Worm (Caenorhabditis elegans) whole organism, late embryonic: ENCODE measurements around the gene ppm-2.

Source experiments
- C38D4.7 ChIP-seq: fragments of 200-800 bp; sonication (Bioruptor generic); optimal IDR thresholded peaks from 2 replicates; lab custom pipeline; 2018; ENCODE audit warnings: mild to moderate bottlenecking, missing genetic modification characterization, moderate library complexity, missing compliant biosample characterization
- F13H6.1 ChIP-seq: sonication (generic microtip); optimal IDR thresholded peaks from 2 replicates; lab custom pipeline; 2016; ENCODE audit warnings: missing genetic modification characterization, missing compliant biosample characterization
- T23F11.4 ChIP-seq: fragments of 200-800 bp; sonication (Bioruptor generic); optimal IDR thresholded peaks from 2 replicates; lab custom pipeline; 2018; ENCODE audit warnings: mild to moderate bottlenecking, missing genetic modification characterization, missing compliant biosample characterization
- ahr-1 ChIP-seq: sonication (generic microtip); optimal IDR thresholded peaks from 2 replicates; lab custom pipeline; 2016; ENCODE audit warnings: missing genetic modification characterization, missing compliant biosample characterization
- ama-1 ChIP-seq: fragments of 150-350 bp; optimal IDR thresholded peaks from 2 replicates; lab custom pipeline; 2014
- ceh-14 ChIP-seq: sonication (generic microtip); optimal IDR thresholded peaks from 2 replicates; lab custom pipeline; 2016; ENCODE audit warnings: missing genotype, missing genetic modification characterization, missing compliant biosample characterization
- ceh-18 ChIP-seq: sonication (generic microtip); optimal IDR thresholded peaks from 2 replicates; lab custom pipeline; 2016; ENCODE audit warnings: missing genetic modification characterization, missing compliant biosample characterization
- ceh-19 ChIP-seq: fragments of 200-800 bp; sonication (Bioruptor generic); optimal IDR thresholded peaks from 2 replicates; lab custom pipeline; 2018; ENCODE audit warnings: mild to moderate bottlenecking, missing genetic modification characterization, missing compliant biosample characterization
- ceh-2 ChIP-seq: sonication (generic microtip); optimal IDR thresholded peaks from 2 replicates; lab custom pipeline; 2016; ENCODE audit warnings: missing genotype, missing genetic modification characterization, missing compliant biosample characterization
- ceh-22 ChIP-seq: sonication (generic microtip); optimal IDR thresholded peaks from 2 replicates; lab custom pipeline; 2017; ENCODE audit warnings: missing biosample characterization, missing genetic modification characterization
- ceh-45 ChIP-seq: fragments of 200-800 bp; sonication (Bioruptor generic); IDR thresholded peaks from 2 replicates; pipeline ENCODE4 v1.3.6; 2022; ENCODE audit warnings: missing genetic modification reagents, missing genetic modification characterization, missing compliant biosample characterization
- ceh-48 ChIP-seq: sonication (generic microtip); optimal IDR thresholded peaks from 2 replicates; lab custom pipeline; 2016; ENCODE audit warnings: missing genetic modification characterization, inconsistent platforms, missing compliant biosample characterization
- ceh-6 ChIP-seq: fragments of 200-800 bp; sonication (Bioruptor generic); optimal IDR thresholded peaks from 2 replicates; lab custom pipeline; 2018; ENCODE audit warnings: mild to moderate bottlenecking, missing genetic modification characterization, missing compliant biosample characterization
- che-1 ChIP-seq: sonication (generic microtip); optimal IDR thresholded peaks from 2 replicates; lab custom pipeline; 2016; ENCODE audit warnings: mild to moderate bottlenecking, missing genetic modification characterization, missing compliant biosample characterization
- dmd-4 ChIP-seq: sonication (generic microtip); optimal IDR thresholded peaks from 2 replicates; lab custom pipeline; 2016; ENCODE audit warnings: borderline replicate concordance, missing genetic modification characterization, missing compliant biosample characterization
- dve-1 ChIP-seq: sonication (generic microtip); optimal IDR thresholded peaks from 2 replicates; lab custom pipeline; 2017; ENCODE audit warnings: antibody characterized with exemption, mild to moderate bottlenecking, missing genetic modification characterization, missing compliant biosample characterization
- elt-4 ChIP-seq: sonication (generic microtip); optimal IDR thresholded peaks from 2 replicates; lab custom pipeline; 2016; ENCODE audit warnings: missing genetic modification characterization, missing compliant biosample characterization
- ets-4 ChIP-seq: sonication (generic microtip); optimal IDR thresholded peaks from 2 replicates; lab custom pipeline; 2016; ENCODE audit warnings: missing genetic modification characterization, missing compliant biosample characterization
- fkh-6 ChIP-seq: sonication (generic microtip); optimal IDR thresholded peaks from 2 replicates; lab custom pipeline; 2016; ENCODE audit warnings: missing genetic modification characterization, missing compliant biosample characterization
- hlh-13 ChIP-seq: fragments of 200-800 bp; sonication (Bioruptor generic); optimal IDR thresholded peaks from 2 replicates; lab custom pipeline; 2018; ENCODE audit warnings: mild to moderate bottlenecking, missing genetic modification characterization, missing compliant biosample characterization
- hlh-15 ChIP-seq: sonication (generic microtip); optimal IDR thresholded peaks from 2 replicates; lab custom pipeline; 2016; ENCODE audit warnings: missing genetic modification characterization, missing compliant biosample characterization
- hlh-30 ChIP-seq: sonication (generic microtip); optimal IDR thresholded peaks from 2 replicates; lab custom pipeline; 2017; ENCODE audit warnings: antibody characterized with exemption, missing genetic modification characterization, missing compliant biosample characterization; ENCODE audit not compliant: insufficient read depth
- lim-6 ChIP-seq: sonication (generic microtip); optimal IDR thresholded peaks from 2 replicates; lab custom pipeline; 2016; ENCODE audit warnings: missing genetic modification characterization, missing compliant biosample characterization
- lin-11 ChIP-seq: fragments of 200-800 bp; sonication (Bioruptor generic); optimal IDR thresholded peaks from 2 replicates; lab custom pipeline; 2018; ENCODE audit warnings: mild to moderate bottlenecking, missing genetic modification characterization, missing compliant biosample characterization
- madf-2 ChIP-seq: sonication (generic microtip); optimal IDR thresholded peaks from 2 replicates; lab custom pipeline; 2017; ENCODE audit warnings: missing genetic modification characterization, missing compliant biosample characterization
- mec-3 ChIP-seq: sonication (generic microtip); optimal IDR thresholded peaks from 2 replicates; lab custom pipeline; 2016; ENCODE audit warnings: borderline replicate concordance, missing genetic modification characterization, missing compliant biosample characterization
- nhr-11 ChIP-seq: fragments of 150-350 bp; optimal IDR thresholded peaks from 2 replicates; lab custom pipeline; 2014; ENCODE audit warnings: missing biosample characterization, missing genetic modification characterization
- nhr-232 ChIP-seq: sonication (generic microtip); optimal IDR thresholded peaks from 2 replicates; lab custom pipeline; 2016; ENCODE audit warnings: missing genetic modification characterization, missing compliant biosample characterization
- npax-4 ChIP-seq: sonication (generic microtip); optimal IDR thresholded peaks from 2 replicates; lab custom pipeline; 2016; ENCODE audit warnings: missing genetic modification characterization, missing compliant biosample characterization
- odd-2 ChIP-seq: sonication (generic microtip); optimal IDR thresholded peaks from 2 replicates; lab custom pipeline; 2017; ENCODE audit warnings: antibody characterized with exemption, mild to moderate bottlenecking, missing genetic modification characterization, missing compliant biosample characterization
- pag-3 ChIP-seq: sonication (generic microtip); optimal IDR thresholded peaks from 2 replicates; lab custom pipeline; 2016; ENCODE audit warnings: missing compliant biosample characterization, missing genetic modification characterization, borderline replicate concordance
- pat-9 ChIP-seq: fragments of 200-800 bp; sonication (Bioruptor generic); optimal IDR thresholded peaks from 2 replicates; lab custom pipeline; 2018; ENCODE audit warnings: mild to moderate bottlenecking, missing genetic modification characterization, moderate library complexity, missing compliant biosample characterization
- pha-2 ChIP-seq: sonication (generic microtip); optimal IDR thresholded peaks from 2 replicates; lab custom pipeline; 2017; ENCODE audit warnings: mild to moderate bottlenecking, missing genetic modification characterization, missing compliant biosample characterization
- pha-4 ChIP-seq: fragments of 150-350 bp; optimal IDR thresholded peaks from 2 replicates; lab custom pipeline; 2018; ENCODE audit warnings: missing biosample characterization, missing genetic modification reagents, missing genetic modification characterization
- pqm-1 ChIP-seq: sonication (generic microtip); optimal IDR thresholded peaks from 2 replicates; lab custom pipeline; 2016; ENCODE audit warnings: missing genetic modification characterization, missing compliant biosample characterization
- pros-1 ChIP-seq: fragments of 150-350 bp; optimal IDR thresholded peaks from 2 replicates; lab custom pipeline; 2014; ENCODE audit warnings: missing biosample characterization, missing genetic modification reagents, missing genetic modification characterization
- ref-2 ChIP-seq: sonication (generic microtip); optimal IDR thresholded peaks from 2 replicates; lab custom pipeline; 2016; ENCODE audit warnings: missing genetic modification characterization, missing compliant biosample characterization
- sox-4 ChIP-seq: sonication (generic microtip); optimal IDR thresholded peaks from 2 replicates; lab custom pipeline; 2017; ENCODE audit warnings: mild to moderate bottlenecking, missing genetic modification characterization, inconsistent platforms, missing compliant biosample characterization
- syd-9 ChIP-seq: sonication (generic microtip); optimal IDR thresholded peaks from 2 replicates; lab custom pipeline; 2016; ENCODE audit warnings: mild to moderate bottlenecking, missing genetic modification characterization, moderate library complexity, missing compliant biosample characterization
- tbx-2 ChIP-seq: sonication (generic microtip); optimal IDR thresholded peaks from 2 replicates; lab custom pipeline; 2016; ENCODE audit warnings: missing genetic modification characterization, missing compliant biosample characterization
- tbx-7 ChIP-seq: sonication (generic microtip); optimal IDR thresholded peaks from 2 replicates; lab custom pipeline; 2016; ENCODE audit warnings: missing genotype, missing genetic modification characterization, missing compliant biosample characterization
- ttx-3 ChIP-seq: sonication (generic microtip); optimal IDR thresholded peaks from 2 replicates; lab custom pipeline; 2016; ENCODE audit warnings: missing genetic modification reagents, missing genetic modification characterization, missing compliant biosample characterization
- unc-3 ChIP-seq, 2 experiments: fragments of 200-800 bp in 1 of 2; sonication (Bioruptor generic) in 1 of 2; sonication (generic microtip) in 1 of 2; conservative IDR thresholded peaks in 1 of 2; optimal IDR thresholded peaks in 1 of 2; 2 replicates each; pipeline versions ENCODE4 v1.3.6 to Lab custom; 2016 to 2022; ENCODE audit warnings: missing compliant biosample characterization in 2 of 2, missing genetic modification characterization in 2 of 2, missing genetic modification reagents in 1 of 2
- unc-42 ChIP-seq: sonication (generic microtip); optimal IDR thresholded peaks from 2 replicates; lab custom pipeline; 2016; ENCODE audit warnings: missing genotype, missing genetic modification characterization, missing compliant biosample characterization
- unc-55 ChIP-seq: sonication (generic microtip); optimal IDR thresholded peaks from 2 replicates; lab custom pipeline; 2017; ENCODE audit warnings: missing biosample characterization, missing genetic modification reagents, missing genetic modification characterization
- unc-86 ChIP-seq: sonication (generic microtip); optimal IDR thresholded peaks from 2 replicates; lab custom pipeline; 2016; ENCODE audit warnings: missing genetic modification characterization, missing compliant biosample characterization
- ztf-16 ChIP-seq: sonication (generic microtip); optimal IDR thresholded peaks from 2 replicates; lab custom pipeline; 2017; ENCODE audit warnings: missing genetic modification characterization, missing compliant biosample characterization

The ppm-2 gene

DNA sequence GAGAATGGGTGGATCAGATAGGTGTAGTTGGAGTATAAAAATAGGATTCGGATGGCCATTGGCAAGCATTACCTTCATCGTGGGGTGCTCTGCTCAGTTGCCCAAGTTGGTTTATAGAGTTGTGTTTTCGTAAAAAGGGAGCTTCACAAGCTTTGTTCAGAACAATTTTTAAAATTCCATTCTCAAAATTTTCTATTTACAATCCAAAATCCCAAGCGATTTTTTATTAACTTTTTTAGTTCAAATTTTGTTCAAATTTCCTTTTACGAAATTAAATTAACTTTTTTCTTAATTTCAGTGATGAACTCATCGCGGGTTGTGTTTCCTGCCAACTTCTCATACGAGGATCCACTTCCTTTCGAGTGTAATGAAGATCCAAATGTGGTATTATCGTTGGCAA lies 27.2 kb downstream of the ppm-2 start, which contains the start of gene srg-10:
TSS of gene srg-10 (plus strand) at position 301 of the 400 bp plus-strand sequence.
- TF ChIP-seq unc-3 (GFP tag; conservative IDR thresholded peaks at IDR 0.05; lab: Robert Waterston, UW) (no peak), unc-3 (tag; optimal IDR thresholded peaks at IDR 0.05; lab: Kevin White, UChicago) (no peak), unc-42 (tag; lab: Kevin White, UChicago) (no peak), pag-3 (tag; lab: Kevin White, UChicago) (no peak), odd-2 (tag; lab: Kevin White, UChicago) (no peak), pha-2 (tag; lab: Kevin White, UChicago) (no peak), elt-4 (tag; lab: Kevin White, UChicago) (no peak), ceh-6 (GFP tag; lab: Kevin White, UChicago) (no peak), hlh-30 (no peak), pros-1 (tag; lab: Kevin White, UChicago) (no peak), tbx-2 (tag; lab: Kevin White, UChicago) (no peak), T23F11.4 (GFP tag; lab: Kevin White, UChicago) (no peak), ref-2 (tag; lab: Kevin White, UChicago) (no peak), ceh-2 (tag; lab: Kevin White, UChicago) (no peak), pat-9 (tag; lab: Kevin White, UChicago) (no peak), fkh-6 (tag; lab: Kevin White, UChicago) (no peak), pha-4 (tag; lab: Kevin White, UChicago) (no peak), dve-1 (tag; lab: Kevin White, UChicago) (no peak), lim-6 (tag; lab: Kevin White, UChicago) (no peak), hlh-13 (no peak), ztf-16 (tag; lab: Kevin White, UChicago) (no peak)

DNA sequence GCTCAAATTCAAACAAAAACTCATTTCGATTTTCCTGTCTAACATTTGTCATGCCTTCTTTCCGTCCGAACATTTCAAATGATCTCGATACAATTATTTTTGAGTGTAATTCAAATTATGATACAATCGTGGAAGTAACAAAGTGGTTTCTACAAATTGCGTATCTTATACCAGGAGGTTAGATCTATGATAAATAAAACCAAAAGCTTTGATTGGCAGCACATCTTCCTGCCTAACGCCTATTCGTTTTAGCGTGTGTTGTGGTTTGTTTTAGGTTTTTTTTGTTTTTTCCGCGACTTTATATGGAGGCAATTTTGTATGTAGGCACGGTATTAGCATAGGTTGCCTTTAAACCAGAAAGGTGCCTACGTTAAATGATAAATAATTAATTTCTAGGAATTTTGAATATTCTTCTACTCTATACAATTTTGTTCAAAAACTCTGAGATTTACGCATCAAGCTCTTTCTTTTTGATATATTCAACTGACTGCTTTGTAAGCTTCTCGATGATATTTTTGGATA lies 29.7 kb downstream of the ppm-2 start, which contains the start of gene srg-11:
TSS of gene srg-11 (plus strand) at position 51 of the 522 bp plus-strand sequence.
- TF ChIP-seq hlh-15 (tag; lab: Kevin White, UChicago) (no peak), T23F11.4 (GFP tag; lab: Kevin White, UChicago) (no peak), ref-2 (tag; lab: Kevin White, UChicago) (no peak), ahr-1 (tag; lab: Kevin White, UChicago) (no peak), sox-4 (no peak), dmd-4 (tag; lab: Kevin White, UChicago) (no peak), ttx-3 (no peak), ceh-45 (GFP tag; lab: Robert Waterston, UW) (no peak), F13H6.1 (no peak), npax-4 (tag; lab: Kevin White, UChicago) (no peak), tbx-7 (tag; lab: Kevin White, UChicago) (no peak), unc-86 (tag; lab: Kevin White, UChicago) (no peak), hlh-30 (no peak), che-1 (no peak), ceh-14 (tag; lab: Kevin White, UChicago) (no peak), lin-11 (tag; lab: Kevin White, UChicago) (no peak), syd-9 (no peak)

DNA sequence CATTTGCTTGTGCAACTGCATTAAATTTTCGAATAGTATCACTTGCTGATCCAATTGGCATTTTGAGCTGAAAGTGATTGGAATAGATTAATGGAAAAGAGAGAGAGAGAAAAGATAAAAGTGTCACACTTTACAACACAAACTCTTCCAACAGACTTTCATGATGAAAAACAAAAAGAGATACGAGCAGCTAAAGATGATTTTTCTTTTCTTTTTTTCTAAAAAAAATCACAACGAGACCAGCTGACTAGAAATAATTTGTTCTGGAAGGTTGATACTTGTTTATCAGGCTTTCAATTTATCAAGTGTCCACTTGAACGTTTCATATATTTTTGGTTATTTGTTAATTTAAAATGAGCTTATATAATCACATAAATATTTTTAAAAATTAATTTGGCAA lies 36.8 kb downstream of the ppm-2 start:
- TF ChIP-seq ets-4 (tag; lab: Kevin White, UChicago) (no peak), ceh-18 (tag; lab: Kevin White, UChicago) (peak; percentile 5)

DNA sequence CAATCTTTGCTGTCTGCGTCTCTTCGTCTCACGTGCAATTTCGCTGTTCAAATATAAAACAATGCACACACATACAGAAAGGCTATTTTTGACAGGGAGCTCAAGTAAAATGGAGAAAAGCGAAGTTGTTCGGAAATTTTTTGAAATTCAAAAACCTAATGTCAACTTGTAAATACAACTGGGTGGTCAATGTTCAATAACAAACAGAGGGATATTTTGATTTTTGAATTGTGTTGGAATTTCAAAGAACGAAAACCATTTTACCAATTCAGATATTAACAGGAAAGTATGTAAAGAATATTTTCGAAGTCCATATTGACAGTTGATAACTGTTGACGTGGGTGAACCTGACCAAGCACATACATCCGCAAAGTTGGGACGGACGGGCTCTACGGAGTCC lies 38.1 kb downstream of the ppm-2 start, which contains the start of gene tag-243:
TSS of gene tag-243 (minus strand) at position 101 of the 400 bp plus-strand sequence.
- TF ChIP-seq C38D4.7 (no peak), tbx-2 (tag; lab: Kevin White, UChicago) (no peak), ceh-14 (tag; lab: Kevin White, UChicago) (no peak), nhr-11 (tag; lab: Kevin White, UChicago) (no peak), dmd-4 (tag; lab: Kevin White, UChicago) (no peak), ceh-22 (tag; lab: Kevin White, UChicago) (no peak), mec-3 (tag; lab: Kevin White, UChicago) (no peak), syd-9 (no peak), madf-2 (tag; lab: Kevin White, UChicago) (no peak), pha-4 (tag; lab: Kevin White, UChicago) (no peak), unc-55 (no peak), pqm-1 (no peak), ceh-48 (tag; lab: Kevin White, UChicago) (no peak), ref-2 (tag; lab: Kevin White, UChicago) (no peak), ceh-19 (no peak), nhr-232 (tag; lab: Kevin White, UChicago) (no peak), ama-1 (lab: Kevin White, UChicago) (no peak)
